Worm (Caenorhabditis elegans): Measurements from ENCODE around the gene unc-53.

unc-53 gene

DNA sequence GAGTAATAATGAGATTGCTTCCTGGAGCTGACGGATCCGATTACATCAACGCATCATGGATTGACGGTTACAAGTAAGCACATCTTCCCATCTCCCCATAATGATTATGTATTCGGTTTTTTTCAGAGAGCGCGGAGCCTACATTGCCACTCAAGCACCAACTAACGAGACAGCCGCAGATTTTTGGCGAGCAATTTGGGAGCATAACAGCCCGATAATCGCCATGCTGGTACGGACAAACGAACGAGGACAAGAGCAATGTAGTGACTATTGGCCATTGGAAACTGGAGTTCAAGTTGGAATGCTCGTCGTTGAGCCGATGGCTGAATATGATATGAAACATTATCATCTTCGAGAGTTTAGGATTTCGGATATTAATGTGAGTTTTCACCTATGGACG, 78.3 kb downstream of the unc-53 start:
- TF ChIP-seq ztf-4 (tag; optimal IDR thresholded peaks at IDR 0.05) = no peak
- TF ChIP-seq nhr-77 (tag; optimal IDR thresholded peaks at IDR 0.05) = no peak
- no peak for TF ChIP-seq ceh-82 (tag; optimal IDR thresholded peaks at IDR 0.05)
- no peak for TF ChIP-seq elt-3 (tag; optimal IDR thresholded peaks at IDR 0.05)
- TF ChIP-seq lin-13 (GFP tag; optimal IDR thresholded peaks at IDR 0.05) = no peak
- no peak for TF ChIP-seq fos-1 (tag; optimal IDR thresholded peaks at IDR 0.05)
- no peak for TF ChIP-seq nhr-12 (tag; optimal IDR thresholded peaks at IDR 0.05)
- TF ChIP-seq peb-1 (tag; optimal IDR thresholded peaks at IDR 0.05) = no peak
- no peak for TF ChIP-seq mbf-1 (tag; optimal IDR thresholded peaks at IDR 0.05)
- no peak for TF ChIP-seq nhr-25 (tag; optimal IDR thresholded peaks at IDR 0.05)
- TF ChIP-seq R02D3.7 (tag; optimal IDR thresholded peaks at IDR 0.05) = no peak
- TF ChIP-seq sma-3 (GFP tag; optimal IDR thresholded peaks at IDR 0.05) = no peak
- no peak for TF ChIP-seq nhr-237 (tag; optimal IDR thresholded peaks at IDR 0.05)
- TF ChIP-seq aly-2 (tag; optimal IDR thresholded peaks at IDR 0.05) = no peak
- no peak for TF ChIP-seq unc-39 (tag; optimal IDR thresholded peaks at IDR 0.05)
- TF ChIP-seq sem-4 (tag; optimal IDR thresholded peaks at IDR 0.05) = no peak
- no peak for TF ChIP-seq ama-1 (optimal IDR thresholded peaks at IDR 0.05)
- no peak for TF ChIP-seq dmd-4 (tag; optimal IDR thresholded peaks at IDR 0.05)
